Worm (Caenorhabditis elegans): ENCODE results near the gene Y69H2.10.
A peak's percentile ranks its signal among the peaks of the same experiment; 100 is the strongest.

Y69H2.10 gene

ce11 chrV:18639601-18640354 is 30.3 kb upstream of the Y69H2.10 start, which contains the start of gene egas-1:
TSS of gene egas-1 (plus strand) at chrV:18640304.
- TF ChIP-seq lin-39 (tag; optimal IDR thresholded peaks at IDR 0.05) (no peak), ztf-4 (tag; optimal IDR thresholded peaks at IDR 0.05) (peak; percentile 14), nhr-6 (tag; optimal IDR thresholded peaks at IDR 0.05) (no peak), lin-13 (GFP tag; optimal IDR thresholded peaks at IDR 0.05) (peak; percentile 23), lsy-2 (tag; optimal IDR thresholded peaks at IDR 0.05) (peak in 1 of 2 experiments; percentile 1), ama-1 (optimal IDR thresholded peaks at IDR 0.05) (peak; percentile 83), sma-3 (GFP tag; optimal IDR thresholded peaks at IDR 0.05) (peak; percentile 58), nhr-21 (tag; optimal IDR thresholded peaks at IDR 0.05) (peak; percentile 50)

ce11 chrV:18644258-18644657 is 25.9 kb upstream of the Y69H2.10 start:
- TF ChIP-seq nhr-6 (tag; optimal IDR thresholded peaks at IDR 0.05) (no peak), gmeb-1 (tag; optimal IDR thresholded peaks at IDR 0.05) (no peak), skn-1 (tag; optimal IDR thresholded peaks at IDR 0.05) (no peak), lin-13 (GFP tag; optimal IDR thresholded peaks at IDR 0.05) (no peak), F13H6.1 (tag; optimal IDR thresholded peaks at IDR 0.05) (no peak), unc-62 (GFP tag; optimal IDR thresholded peaks at IDR 0.05) (no peak), lsy-2 (tag; optimal IDR thresholded peaks at IDR 0.05) (no peak), ztf-1 (GFP tag; conservative IDR thresholded peaks at IDR 0.05) (no peak)

- TF ChIP-seq aly-2 (tag; optimal IDR thresholded peaks at IDR 0.05) = no peak
- no peak for TF ChIP-seq ZK546.5 (tag; optimal IDR thresholded peaks at IDR 0.05)
- TF ChIP-seq mdl-1 (tag; optimal IDR thresholded peaks at IDR 0.05) = no peak
- no peak for TF ChIP-seq unc-55 (GFP tag; optimal IDR thresholded peaks at IDR 0.05)
- no peak for TF ChIP-seq nhr-23 (tag; optimal IDR thresholded peaks at IDR 0.05)
- no peak for TF ChIP-seq ztf-4 (tag; optimal IDR thresholded peaks at IDR 0.05)
- TF ChIP-seq lsy-2 (tag; optimal IDR thresholded peaks at IDR 0.05) = no peak
- no peak for TF ChIP-seq nhr-11 (tag; optimal IDR thresholded peaks at IDR 0.05)
- no peak for TF ChIP-seq unc-39 (tag; optimal IDR thresholded peaks at IDR 0.05)
- no peak for TF ChIP-seq nhr-10 (tag; optimal IDR thresholded peaks at IDR 0.05)
These were observed 20.1 kb upstream of the Y69H2.10 start, which contains the start of gene egas-2 for ce11 chrV:18650043-18650442. TSS of gene egas-2 (plus strand) at chrV:18650343.

ce11 chrV:18656363-18656762 is 13.8 kb upstream of the Y69H2.10 start:
- no peak for TF ChIP-seq unc-39 (tag; optimal IDR thresholded peaks at IDR 0.05)
- TF ChIP-seq C34F6.9 (tag; optimal IDR thresholded peaks at IDR 0.05) = no peak
- TF ChIP-seq alr-1 (tag; optimal IDR thresholded peaks at IDR 0.05) = no peak
- no peak for TF ChIP-seq ceh-82 (tag; optimal IDR thresholded peaks at IDR 0.05)
- no peak for TF ChIP-seq sem-4 (tag; optimal IDR thresholded peaks at IDR 0.05)
- no peak for TF ChIP-seq nhr-10 (tag; optimal IDR thresholded peaks at IDR 0.05)
- no peak for TF ChIP-seq mab-5 (tag; optimal IDR thresholded peaks at IDR 0.05)
- TF ChIP-seq egl-27 (tag; optimal IDR thresholded peaks at IDR 0.05) = no peak
- TF ChIP-seq lsy-2 (tag; optimal IDR thresholded peaks at IDR 0.05) = no peak
- TF ChIP-seq ceh-16 (tag; optimal IDR thresholded peaks at IDR 0.05) = no peak
- no peak for TF ChIP-seq nhr-12 (tag; optimal IDR thresholded peaks at IDR 0.05)
- TF ChIP-seq blmp-1 (tag; optimal IDR thresholded peaks at IDR 0.05; ENCODE audit: insufficient read depth) = no peak
- no peak for TF ChIP-seq ZK546.5 (tag; optimal IDR thresholded peaks at IDR 0.05)

- TF ChIP-seq nhr-11 (tag; optimal IDR thresholded peaks at IDR 0.05) (no peak), unc-55 (GFP tag; optimal IDR thresholded peaks at IDR 0.05) (no peak), mbf-1 (tag; optimal IDR thresholded peaks at IDR 0.05) (no peak), nhr-237 (tag; optimal IDR thresholded peaks at IDR 0.05) (no peak), sma-3 (GFP tag; optimal IDR thresholded peaks at IDR 0.05) (no peak), ZK546.5 (tag; optimal IDR thresholded peaks at IDR 0.05) (no peak), mdl-1 (tag; optimal IDR thresholded peaks at IDR 0.05) (no peak)
These were observed 12.7 kb upstream of the Y69H2.10 start for ce11 chrV:18657391-18657790.

ce11 chrV:18658914-18659313 is 11.2 kb upstream of the Y69H2.10 start:
- TF ChIP-seq lin-11 (tag; optimal IDR thresholded peaks at IDR 0.05) (no peak), ztf-11 (tag; optimal IDR thresholded peaks at IDR 0.05) (no peak), peb-1 (tag; optimal IDR thresholded peaks at IDR 0.05) (no peak), nhr-11 (tag; optimal IDR thresholded peaks at IDR 0.05) (no peak), lin-39 (tag; optimal IDR thresholded peaks at IDR 0.05) (no peak), unc-55 (GFP tag; optimal IDR thresholded peaks at IDR 0.05) (no peak), unc-39 (tag; optimal IDR thresholded peaks at IDR 0.05) (no peak), mbf-1 (tag; optimal IDR thresholded peaks at IDR 0.05) (no peak), elt-3 (tag; optimal IDR thresholded peaks at IDR 0.05) (no peak)
